Fruit fly (Drosophila melanogaster): ENCODE results near the gene CG4949.
A peak's percentile ranks its signal among the peaks of the same experiment; 100 is the strongest.

The CG4949 gene

DNA sequence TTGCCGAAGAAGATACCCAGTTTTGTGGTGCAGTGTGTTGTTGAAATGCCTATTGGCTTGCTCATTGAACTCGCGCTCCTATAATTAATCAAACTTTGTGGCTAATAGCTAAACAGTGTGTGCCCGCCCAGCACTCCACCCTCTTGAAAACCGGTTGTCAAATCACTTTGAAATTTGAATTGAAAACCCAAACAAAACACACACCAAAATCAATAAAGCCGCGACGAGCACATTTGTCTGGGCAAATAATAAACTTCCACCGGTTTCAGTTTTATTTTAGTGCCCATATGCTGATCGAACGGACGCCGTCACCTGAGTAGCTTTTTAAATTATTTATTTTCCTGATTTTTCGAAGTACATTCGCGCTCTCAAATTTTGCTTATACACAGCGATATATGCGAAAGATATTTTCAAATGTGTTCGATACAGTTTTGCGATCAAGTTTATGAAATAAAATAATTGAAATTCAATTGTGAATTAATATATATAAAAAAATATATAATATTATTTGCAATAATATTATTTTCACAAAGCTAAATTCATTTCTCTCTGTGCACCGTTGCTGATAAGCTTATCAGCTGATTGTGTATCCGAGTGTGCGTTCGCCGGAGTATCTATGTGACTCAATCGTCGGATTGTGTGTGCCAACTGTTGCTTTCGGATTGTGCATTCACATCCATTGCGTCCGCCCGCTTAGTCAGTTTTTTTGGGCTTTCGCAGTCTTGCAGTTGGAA, 51.3 kb downstream of the CG4949 start (continued):
- TF ChIP-seq CG6276 (GFP tag; optimal IDR thresholded peaks at IDR 0.05) (peak; percentile 69), CG3919 (GFP tag; optimal IDR thresholded peaks at IDR 0.05) (no peak), Ets96B (tag; optimal IDR thresholded peaks at IDR 0.05) (peak; percentile 42), Hr4 (GFP tag; optimal IDR thresholded peaks at IDR 0.05) (peak; percentile 43), CG9139 (GFP tag; optimal IDR thresholded peaks at IDR 0.05) (no peak), cyc (GFP tag; optimal IDR thresholded peaks at IDR 0.05) (peak; percentile 1), CG11294 (GFP tag; IDR thresholded peaks at IDR 0.05) (0 out of 2 replicates have a peak, but pooled peaks have one; percentile 31), CG8319 (GFP tag; optimal IDR thresholded peaks at IDR 0.05) (no peak), fkh (GFP tag; optimal IDR thresholded peaks at IDR 0.05) (peak; percentile 91), CG16779 (tag; optimal IDR thresholded peaks at IDR 0.05) (no peak), spab (GFP tag; optimal IDR thresholded peaks at IDR 0.05) (no peak), svp (GFP tag) (peak; percentile 49), esn (GFP tag; optimal IDR thresholded peaks at IDR 0.05) (peak; percentile 53), CG34406 (GFP tag; optimal IDR thresholded peaks at IDR 0.05) (peak; percentile 68), Eip78C (GFP tag) (peak; percentile 86), CG15336 (GFP tag; IDR thresholded peaks at IDR 0.05) (peak; percentile 66), acj6 (GFP tag; optimal IDR thresholded peaks at IDR 0.05) (peak; percentile 58), CG11762 (GFP tag; optimal IDR thresholded peaks at IDR 0.05; ENCODE audit: insufficient read depth) (peak; percentile 22), CG7368 (GFP tag; optimal IDR thresholded peaks at IDR 0.05) (no peak), achi (GFP tag; optimal IDR thresholded peaks at IDR 0.05) (no peak), dac (GFP tag; optimal IDR thresholded peaks at IDR 0.05) (peak; percentile 25), CG32006 (GFP tag; optimal IDR thresholded peaks at IDR 0.05) (peak; percentile 65), CG6854 (GFP tag; optimal IDR thresholded peaks at IDR 0.05) (peak; percentile 5), CG11902 (GFP tag; optimal IDR thresholded peaks at IDR 0.05) (no peak), Lpt (GFP tag; optimal IDR thresholded peaks at IDR 0.05) (peak; percentile 24), Sox102F (GFP tag; optimal IDR thresholded peaks at IDR 0.05) (peak; percentile 35)
